Fruit fly (Drosophila melanogaster) whole organism, embryonic: Measurements from ENCODE around the gene CG11279.

Source experiments
- BEAF-32 ChIP-seq: fragments of 200-800 bp; sonication (Bioruptor generic); optimal IDR thresholded peaks from 3 replicates; lab custom pipeline; 2017; ENCODE audit warnings: missing biosample characterization, missing genetic modification characterization, mild to moderate bottlenecking, moderate library complexity, missing genetic modification reagents
- CG11093 ChIP-seq: fragments of 200-800 bp; sonication (Bioruptor generic); IDR thresholded peaks from 3 replicates; pipeline ENCODE4 v1.3.6; 2022; ENCODE audit warnings: missing biosample characterization, missing genetic modification characterization
- CG1233 ChIP-seq: fragments of 200-800 bp; sonication (Bioruptor generic); optimal IDR thresholded peaks from 4 replicates; lab custom pipeline; 2018; ENCODE audit warnings: missing biosample characterization, mild to moderate bottlenecking, missing genetic modification characterization
- CG12659 ChIP-seq: fragments of 200-800 bp; sonication (Bioruptor generic); optimal IDR thresholded peaks from 3 replicates; lab custom pipeline; 2017; ENCODE audit warnings: mild to moderate bottlenecking, missing biosample characterization, missing genetic modification reagents, missing genetic modification characterization
- CG1603 ChIP-seq: fragments of 200-800 bp; sonication (Bioruptor generic); optimal IDR thresholded peaks from 2 replicates; lab custom pipeline; 2019; ENCODE audit warnings: missing biosample characterization, mild to moderate bottlenecking, missing genetic modification characterization, moderate library complexity
- CG17328 ChIP-seq: fragments of 200-800 bp; sonication (Bioruptor generic); IDR thresholded peaks from 2 replicates; pipeline ENCODE4 v1.3.6; 2022; ENCODE audit warnings: missing biosample characterization, missing genetic modification characterization
- CG2116 ChIP-seq: fragments of 200-800 bp; sonication (Bioruptor generic); optimal IDR thresholded peaks from 3 replicates; lab custom pipeline; 2018; ENCODE audit warnings: missing biosample characterization, mild to moderate bottlenecking, missing genetic modification characterization
- CG2875 ChIP-seq: fragments of 200-800 bp; sonication (Bioruptor generic); optimal IDR thresholded peaks from 2 replicates; lab custom pipeline; 2017; ENCODE audit warnings: missing biosample characterization, mild to moderate bottlenecking, missing genetic modification characterization, missing genetic modification reagents
- CG32772 ChIP-seq: fragments of 200-800 bp; sonication (Bioruptor generic); IDR thresholded peaks from 2 replicates; pipeline ENCODE4 v1.3.6; 2022; ENCODE audit warnings: missing biosample characterization, missing genetic modification characterization
- CG3407 ChIP-seq: fragments of 200-800 bp; sonication (Bioruptor generic); optimal IDR thresholded peaks from 2 replicates; lab custom pipeline; 2018; ENCODE audit warnings: missing biosample characterization, mild to moderate bottlenecking, missing genetic modification characterization
- CG4328 ChIP-seq: fragments of 200-800 bp; sonication (Bioruptor generic); optimal IDR thresholded peaks from 3 replicates; lab custom pipeline; 2017; ENCODE audit warnings: missing biosample characterization, missing genetic modification reagents, missing genetic modification characterization
- CG6272 ChIP-seq: fragments of 200-800 bp; sonication (Bioruptor generic); IDR thresholded peaks from 2 replicates; pipeline ENCODE4 v1.3.6; 2022; ENCODE audit warnings: missing biosample characterization, missing genetic modification characterization
- CG7372 ChIP-seq: fragments of 200-800 bp; sonication (Bioruptor generic); IDR thresholded peaks from 2 replicates; pipeline ENCODE4 v1.3.6; 2022; ENCODE audit warnings: missing biosample characterization, missing genetic modification characterization
- CG8089 ChIP-seq: fragments of 200-800 bp; sonication (Bioruptor generic); optimal IDR thresholded peaks from 3 replicates; lab custom pipeline; 2016; ENCODE audit warnings: missing biosample characterization, missing genetic modification characterization
- CG8765 ChIP-seq: fragments of 200-800 bp; sonication (Bioruptor generic); IDR thresholded peaks from 2 replicates; pipeline ENCODE4 v1.3.6; 2022; ENCODE audit warnings: missing biosample characterization, missing genetic modification characterization
- CG8924 ChIP-seq: fragments of 200-800 bp; optimal IDR thresholded peaks from 3 replicates; lab custom pipeline; 2019; ENCODE audit warnings: missing biosample characterization, mild to moderate bottlenecking, missing genetic modification characterization, moderate library complexity
- CG9437 ChIP-seq: fragments of 200-800 bp; sonication (Bioruptor generic); optimal IDR thresholded peaks from 2 replicates; lab custom pipeline; 2018; ENCODE audit warnings: missing biosample characterization, mild to moderate bottlenecking, missing genetic modification characterization
- Elba2 ChIP-seq: fragments of 200-800 bp; sonication (Bioruptor generic); optimal IDR thresholded peaks from 3 replicates; lab custom pipeline; 2016; ENCODE audit warnings: missing biosample characterization, missing genetic modification characterization
- H15 ChIP-seq: fragments of 200-800 bp; sonication (Bioruptor generic); IDR thresholded peaks from 3 replicates; pipeline ENCODE4 v1.3.6; 2022; ENCODE audit warnings: missing biosample characterization, missing genetic modification characterization
- HLH3B ChIP-seq: fragments of 200-800 bp; sonication (Bioruptor generic); IDR thresholded peaks from 2 replicates; pipeline ENCODE4 v1.3.6; 2022; ENCODE audit warnings: missing biosample characterization, missing genetic modification characterization
- HLH54F ChIP-seq: fragments of 200-800 bp; sonication (Bioruptor generic); optimal IDR thresholded peaks from 3 replicates; lab custom pipeline; 2016; ENCODE audit warnings: missing biosample characterization, missing genetic modification characterization
- Hmr ChIP-seq: fragments of 200-800 bp; sonication (Bioruptor generic); optimal IDR thresholded peaks from 3 replicates; lab custom pipeline; 2017; ENCODE audit warnings: mild to moderate bottlenecking, missing biosample characterization, missing genetic modification reagents, missing genetic modification characterization
- Hr39 ChIP-seq: fragments of >200 bp; optimal IDR thresholded peaks from 2 replicates; lab custom pipeline; 2017
- Kr ChIP-seq: fragments of 200-800 bp; sonication (Bioruptor generic); optimal IDR thresholded peaks from 2 replicates; lab custom pipeline; 2017; ENCODE audit warnings: missing biosample characterization, mild to moderate bottlenecking, missing genetic modification characterization
- MBD-R2 ChIP-seq: fragments of 200-800 bp; sonication (Bioruptor generic); IDR thresholded peaks from 2 replicates; pipeline ENCODE4 v1.3.6; 2022; ENCODE audit warnings: missing biosample characterization, missing genetic modification characterization
- NFAT ChIP-seq: fragments of 200-800 bp; sonication (Bioruptor generic); IDR thresholded peaks from 2 replicates; pipeline ENCODE4 v1.3.6; 2022; ENCODE audit warnings: missing biosample characterization, missing genetic modification characterization
- Six4 ChIP-seq: fragments of 200-800 bp; sonication (Bioruptor generic); optimal IDR thresholded peaks from 2 replicates; lab custom pipeline; 2016; ENCODE audit warnings: missing biosample characterization, missing genetic modification characterization
- Sox102F ChIP-seq: fragments of 200-800 bp; sonication (Bioruptor generic); optimal IDR thresholded peaks from 2 replicates; lab custom pipeline; 2018; ENCODE audit warnings: missing biosample characterization, mild to moderate bottlenecking, missing genetic modification characterization, moderate library complexity
- Sry-δ ChIP-seq: fragments of 200-800 bp; sonication (Bioruptor generic); optimal IDR thresholded peaks from 2 replicates; lab custom pipeline; 2016; ENCODE audit warnings: missing biosample characterization, missing genetic modification characterization
- Tbp ChIP-seq: fragments of >200 bp; optimal IDR thresholded peaks from 2 replicates; lab custom pipeline; 2018; ENCODE audit warnings: missing biosample characterization, missing genetic modification characterization
- al ChIP-seq: fragments of 200-800 bp; sonication (Bioruptor generic); IDR thresholded peaks from 2 replicates; pipeline ENCODE4 v1.3.6; 2022; ENCODE audit warnings: missing biosample characterization, missing genetic modification characterization
- bigmax ChIP-seq: fragments of 200-800 bp; sonication (Bioruptor generic); optimal IDR thresholded peaks from 2 replicates; lab custom pipeline; 2018; ENCODE audit warnings: missing biosample characterization, mild to moderate bottlenecking, missing genetic modification characterization
- croc ChIP-seq: fragments of 200-800 bp; sonication (Bioruptor generic); conservative IDR thresholded peaks from 3 replicates; pipeline ENCODE4 v1.3.6; 2022; ENCODE audit warnings: missing biosample characterization, missing genetic modification characterization
- crp ChIP-seq, 2 experiments: fragments of 200-800 bp; sonication (Bioruptor generic); optimal IDR thresholded peaks; 2 replicates in 1 of 2; 3 replicates in 1 of 2; lab custom pipeline; 2017; ENCODE audit warnings: missing biosample characterization in 2 of 2, missing genetic modification characterization in 2 of 2, mild to moderate bottlenecking in 1 of 2, moderate library complexity in 1 of 2
- danr ChIP-seq: fragments of 200-800 bp; sonication (Bioruptor generic); IDR thresholded peaks from 2 replicates; pipeline ENCODE4 v1.3.6; 2022; ENCODE audit warnings: missing biosample characterization, missing genetic modification characterization
- eve ChIP-seq, 2 experiments: fragments of >200 bp; optimal IDR thresholded peaks; 2 replicates each; lab custom pipeline; 2017; ENCODE audit warnings: missing biosample characterization in 2 of 2, missing genetic modification characterization in 2 of 2
- fd102C ChIP-seq: fragments of 200-800 bp; sonication (Bioruptor generic); optimal IDR thresholded peaks from 2 replicates; lab custom pipeline; 2018; ENCODE audit warnings: missing biosample characterization, mild to moderate bottlenecking, missing genetic modification characterization, moderate library complexity
- fu2 ChIP-seq: fragments of 200-800 bp; sonication (Bioruptor generic); optimal IDR thresholded peaks from 2 replicates; lab custom pipeline; 2016; ENCODE audit warnings: missing biosample characterization, missing genetic modification characterization
- gem ChIP-seq: fragments of 200-800 bp; sonication (Bioruptor generic); optimal IDR thresholded peaks from 2 replicates; lab custom pipeline; 2019; ENCODE audit warnings: missing biosample characterization, mild to moderate bottlenecking, missing genetic modification characterization, moderate library complexity
- hth ChIP-seq: fragments of >200 bp; optimal IDR thresholded peaks from 2 replicates; lab custom pipeline; 2017; ENCODE audit warnings: inconsistent platforms
- mam ChIP-seq: fragments of 200-800 bp; sonication (Bioruptor generic); optimal IDR thresholded peaks from 3 replicates; lab custom pipeline; 2016; ENCODE audit warnings: missing biosample characterization, missing genetic modification characterization
- nerfin-1 ChIP-seq: fragments of 200-800 bp; sonication (Bioruptor generic); optimal IDR thresholded peaks from 3 replicates; lab custom pipeline; 2019; ENCODE audit warnings: missing biosample characterization, mild to moderate bottlenecking, missing genetic modification characterization, moderate library complexity
- phol ChIP-seq: fragments of 200-800 bp; sonication (Bioruptor generic); optimal IDR thresholded peaks from 3 replicates; lab custom pipeline; 2018; ENCODE audit warnings: missing biosample characterization, mild to moderate bottlenecking, missing genetic modification characterization, moderate library complexity
- pzg ChIP-seq: fragments of 200-800 bp; sonication (Bioruptor generic); optimal IDR thresholded peaks from 3 replicates; lab custom pipeline; 2018; ENCODE audit warnings: missing biosample characterization, mild to moderate bottlenecking, missing genetic modification characterization, moderate library complexity
- so ChIP-seq: fragments of 200-800 bp; sonication (Bioruptor generic); IDR thresholded peaks from 3 replicates; pipeline ENCODE4 v1.3.6; 2022; ENCODE audit warnings: missing biosample characterization, missing genetic modification characterization
- tin ChIP-seq: fragments of 200-800 bp; sonication (Bioruptor generic); optimal IDR thresholded peaks from 3 replicates; lab custom pipeline; 2016; ENCODE audit warnings: missing biosample characterization, missing genetic modification characterization
- trem ChIP-seq: fragments of 200-800 bp; optimal IDR thresholded peaks from 3 replicates; lab custom pipeline; 2019; ENCODE audit warnings: missing biosample characterization, mild to moderate bottlenecking, missing genetic modification characterization, moderate library complexity
- trh ChIP-seq: fragments of 200-800 bp; sonication (Bioruptor generic); optimal IDR thresholded peaks from 2 replicates; lab custom pipeline; 2016; ENCODE audit warnings: missing biosample characterization, missing genetic modification characterization
- usp ChIP-seq: fragments of >200 bp; optimal IDR thresholded peaks from 2 replicates; lab custom pipeline; 2017; ENCODE audit warnings: missing biosample characterization, missing genetic modification characterization
- vvl ChIP-seq: fragments of 200-800 bp; sonication (Bioruptor generic); IDR thresholded peaks from 2 replicates; pipeline ENCODE4 v1.3.6; 2022; ENCODE audit warnings: missing biosample characterization, missing genetic modification characterization
- wek ChIP-seq: fragments of 200-800 bp; sonication (Bioruptor generic); optimal IDR thresholded peaks from 3 replicates; lab custom pipeline; 2018; ENCODE audit warnings: missing biosample characterization, mild to moderate bottlenecking, missing genetic modification characterization, moderate library complexity

Gene CG11279

DNA sequence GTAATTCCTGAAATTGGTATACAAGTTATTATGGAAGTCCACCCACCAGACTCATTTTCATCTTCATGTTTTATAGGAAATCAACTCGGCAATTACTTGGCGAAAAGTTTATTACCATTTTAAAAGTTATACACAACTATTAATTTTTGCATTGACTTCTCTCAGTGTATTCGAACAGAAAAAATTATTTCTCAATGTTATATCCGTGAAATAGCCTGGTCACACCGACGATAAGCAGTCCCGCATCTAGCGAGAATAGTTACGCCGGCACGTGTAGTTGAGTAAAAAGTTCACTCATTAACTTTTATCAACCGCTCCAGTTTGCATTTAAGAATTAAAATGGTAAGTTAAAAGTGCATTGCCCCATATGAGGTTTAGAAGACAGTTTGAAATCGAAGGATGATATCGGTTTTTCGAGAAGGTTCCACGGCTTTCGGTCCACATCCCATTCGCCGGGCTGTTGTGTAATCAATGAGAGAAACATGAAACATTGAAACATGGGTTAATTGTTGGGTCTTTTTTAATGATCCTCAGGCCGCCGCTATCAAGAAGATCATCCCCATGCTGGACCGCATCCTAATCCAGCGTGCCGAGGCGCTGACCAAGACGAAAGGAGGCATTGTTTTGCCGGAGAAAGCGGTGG is 30.8 kb upstream of the CG11279 start, which contains the start of gene CG11267 (continued):
- peak; percentile 75 for TF ChIP-seq mam (GFP tag; lab: Kevin White, UChicago)
- peak; percentile 72 for TF ChIP-seq CG12659 (GFP tag; lab: Kevin White, UChicago)
- peak; percentile 32 for TF ChIP-seq Sry-δ (GFP tag; lab: Kevin White, UChicago)
- TF ChIP-seq NFAT (GFP tag; lab: Robert Waterston, UW), result peak; percentile 94
- TF ChIP-seq Kr (GFP tag; lab: Kevin White, UChicago), result no peak
- peak; percentile 79 for TF ChIP-seq nerfin-1 (tag; lab: Kevin White, UChicago)
- TF ChIP-seq CG8765 (GFP tag; lab: Robert Waterston, UW), result peak; percentile 79
- peak; percentile 62 for TF ChIP-seq trh (GFP tag; lab: Kevin White, UChicago)
- TF ChIP-seq BEAF-32 (GFP tag; lab: Kevin White, UChicago), result peak; percentile 23
- TF ChIP-seq wek (GFP tag; lab: Kevin White, UChicago), result peak; percentile 74
- peak; percentile 89 for TF ChIP-seq CG1603 (tag; lab: Kevin White, UChicago)
- TF ChIP-seq so, result peak; percentile 93
- TF ChIP-seq MBD-R2 (GFP tag; lab: Robert Waterston, UW), result peak; percentile 80; the same call in 1 of the 2 replicates
- TF ChIP-seq hth (lab: Kevin White, UChicago), result no peak
- peak; percentile 82 for TF ChIP-seq Sox102F (GFP tag; lab: Kevin White, UChicago)
- peak; percentile 65 for TF ChIP-seq HLH54F (GFP tag; lab: Kevin White, UChicago)
- no peak for TF ChIP-seq fd102C (GFP tag; lab: Kevin White, UChicago)
- TF ChIP-seq CG3407, result peak; percentile 43
- TF ChIP-seq fu2 (GFP tag; lab: Kevin White, UChicago), result peak; percentile 70
- peak; percentile 65 for TF ChIP-seq CG8089 (GFP tag; lab: Kevin White, UChicago)
- TF ChIP-seq CG9437 (GFP tag; lab: Kevin White, UChicago), result peak; percentile 18
- TF ChIP-seq eve (GFP tag; optimal IDR thresholded peaks at IDR 0.05; lab: Kevin White, UChicago), result peak in 1 of 2 experiments; percentile 88
- peak; percentile 89 for TF ChIP-seq gem
- TF ChIP-seq HLH3B (GFP tag; lab: Robert Waterston, UW), result peak; percentile 89
- peak; percentile 56 for TF ChIP-seq croc (GFP tag; lab: Robert Waterston, UW)
- TF ChIP-seq danr (GFP tag; lab: Robert Waterston, UW), result peak; percentile 78; the same call in 1 of the 2 replicates
- peak; percentile 90 for TF ChIP-seq CG7372 (GFP tag; lab: Robert Waterston, UW)
- peak; percentile 71 for TF ChIP-seq CG6272
- TF ChIP-seq CG4328, result peak; percentile 86
- TF ChIP-seq CG2116 (GFP tag; lab: Kevin White, UChicago), result peak; percentile 49
- TF ChIP-seq Tbp, result no peak
- peak; percentile 90 for TF ChIP-seq CG32772 (GFP tag; lab: Robert Waterston, UW)
- TF ChIP-seq usp (GFP tag; lab: Kevin White, UChicago), result no peak
- peak; percentile 78 for TF ChIP-seq Six4 (GFP tag; lab: Kevin White, UChicago)
- peak; percentile 91 for TF ChIP-seq H15 (GFP tag; lab: Robert Waterston, UW)
- TF ChIP-seq pzg, result peak; percentile 51
- TF ChIP-seq vvl (GFP tag; lab: Robert Waterston, UW), result peak; percentile 96
- peak; percentile 86 for TF ChIP-seq CG17328 (GFP tag; lab: Robert Waterston, UW)
- no peak for TF ChIP-seq bigmax
- TF ChIP-seq Elba2 (GFP tag; lab: Kevin White, UChicago), result no peak
- peak; percentile 66 for TF ChIP-seq trem (tag; lab: Kevin White, UChicago)
- TF ChIP-seq Hr39 (lab: Kevin White, UChicago), result no peak
- peak; percentile 81 for TF ChIP-seq Hmr (GFP tag; lab: Kevin White, UChicago)
- peak; percentile 90 for TF ChIP-seq al (GFP tag; lab: Robert Waterston, UW)
- TF ChIP-seq CG8924 (tag; lab: Kevin White, UChicago), result peak; percentile 81
- TF ChIP-seq CG11093 (GFP tag; lab: Robert Waterston, UW), result peak; percentile 65; the same call in 1 of the 3 replicates
- peak; percentile 87 for TF ChIP-seq tin (GFP tag; lab: Kevin White, UChicago)
- TF ChIP-seq CG2875 (GFP tag; lab: Kevin White, UChicago), result peak; percentile 48
- TF ChIP-seq CG1233 (GFP tag; lab: Kevin White, UChicago), result peak; percentile 86
- peak; percentile 90 for TF ChIP-seq phol (tag; lab: Kevin White, UChicago)
- no peak for TF ChIP-seq crp (GFP tag; optimal IDR thresholded peaks at IDR 0.05; lab: Kevin White, UChicago)
